Worm (Caenorhabditis elegans) whole organism, L3 larva: ENCODE results near the gene ttr-29.

ENCODE experiments used
- R02D3.7 ChIP-seq: fragments of 150-350 bp; optimal IDR thresholded peaks from 2 replicates; lab custom pipeline; 2014; ENCODE audit warnings: missing biosample characterization, missing genetic modification characterization
- ZK546.5 ChIP-seq: sonication (generic microtip); optimal IDR thresholded peaks from 2 replicates; lab custom pipeline; 2017; ENCODE audit warnings: missing biosample characterization, missing genetic modification characterization
- aly-2 ChIP-seq: fragments of 150-350 bp; optimal IDR thresholded peaks from 2 replicates; lab custom pipeline; 2014; ENCODE audit warnings: missing biosample characterization, missing genetic modification characterization
- ama-1 ChIP-seq: fragments of 150-350 bp; optimal IDR thresholded peaks from 2 replicates; lab custom pipeline; 2018
- ceh-16 ChIP-seq: sonication (generic microtip); optimal IDR thresholded peaks from 2 replicates; lab custom pipeline; 2017; ENCODE audit warnings: missing biosample characterization, missing genetic modification characterization
- ceh-28 ChIP-seq: fragments of 150-350 bp; optimal IDR thresholded peaks from 2 replicates; lab custom pipeline; 2014; ENCODE audit warnings: missing biosample characterization, missing genetic modification reagents, missing genetic modification characterization
- ceh-82 ChIP-seq: fragments of 150-350 bp; optimal IDR thresholded peaks from 2 replicates; lab custom pipeline; 2014; ENCODE audit warnings: missing biosample characterization, missing genetic modification characterization
- ceh-9 ChIP-seq: sonication (generic microtip); optimal IDR thresholded peaks from 2 replicates; lab custom pipeline; 2018; ENCODE audit warnings: missing biosample characterization, missing genetic modification characterization
- daf-12 ChIP-seq: fragments of 150-350 bp; optimal IDR thresholded peaks from 2 replicates; lab custom pipeline; 2014; ENCODE audit warnings: missing biosample characterization, missing genetic modification reagents, missing genetic modification characterization
- egl-27 ChIP-seq: sonication (generic microtip); optimal IDR thresholded peaks from 4 replicates; lab custom pipeline; 2017; ENCODE audit warnings: missing biosample characterization, missing genetic modification reagents, missing genetic modification characterization
- egl-5 ChIP-seq: fragments of 150-350 bp; optimal IDR thresholded peaks from 2 replicates; lab custom pipeline; 2017; ENCODE audit warnings: missing biosample characterization, missing genetic modification reagents, missing genetic modification characterization, inconsistent platforms
- elt-1 ChIP-seq: fragments of 150-350 bp; optimal IDR thresholded peaks from 2 replicates; lab custom pipeline; 2014; ENCODE audit warnings: missing biosample characterization, missing genetic modification characterization
- elt-2 ChIP-seq: sonication (generic microtip); optimal IDR thresholded peaks from 2 replicates; lab custom pipeline; 2016; ENCODE audit warnings: missing genetic modification reagents, mild to moderate bottlenecking, missing genetic modification characterization, missing compliant biosample characterization
- elt-3 ChIP-seq, 3 experiments: fragments of 150-350 bp in 1 of 3; sonication (generic microtip) in 2 of 3; optimal IDR thresholded peaks; 2 replicates in 2 of 3; 4 replicates in 1 of 3; lab custom pipeline; 2014 to 2017; ENCODE audit warnings: missing biosample characterization in 3 of 3, missing genetic modification characterization in 3 of 3
- eor-1 ChIP-seq, 2 experiments: fragments of 150-350 bp; optimal IDR thresholded peaks; 2 replicates each; lab custom pipeline; 2014 to 2018; ENCODE audit warnings: missing biosample characterization in 2 of 2, missing genetic modification characterization in 2 of 2
- fkh-10 ChIP-seq: sonication (generic microtip); optimal IDR thresholded peaks from 2 replicates; lab custom pipeline; 2017; ENCODE audit warnings: missing biosample characterization, missing genetic modification reagents, missing genetic modification characterization
- fkh-2 ChIP-seq: fragments of 150-350 bp; optimal IDR thresholded peaks from 2 replicates; lab custom pipeline; 2014; ENCODE audit warnings: missing biosample characterization, missing genetic modification reagents, missing genetic modification characterization
- fos-1 ChIP-seq: fragments of 150-350 bp; optimal IDR thresholded peaks from 2 replicates; lab custom pipeline; 2014; ENCODE audit warnings: missing biosample characterization, missing genetic modification characterization
- hmg-11 ChIP-seq: sonication (generic microtip); optimal IDR thresholded peaks from 2 replicates; lab custom pipeline; 2016; ENCODE audit warnings: missing genetic modification characterization, missing compliant biosample characterization
- jun-1 ChIP-seq: fragments of 150-350 bp; optimal IDR thresholded peaks from 2 replicates; lab custom pipeline; 2014; ENCODE audit warnings: missing biosample characterization, missing genetic modification reagents, missing genetic modification characterization
- lin-15B ChIP-seq: fragments of 150-350 bp; optimal IDR thresholded peaks from 2 replicates; lab custom pipeline; 2014; ENCODE audit warnings: missing biosample characterization, missing genetic modification characterization
- lin-39 ChIP-seq: fragments of 150-350 bp; optimal IDR thresholded peaks from 2 replicates; lab custom pipeline; 2018; ENCODE audit warnings: missing biosample characterization, missing genetic modification reagents, missing genetic modification characterization
- lsy-12 ChIP-seq: sonication (generic microtip); optimal IDR thresholded peaks from 2 replicates; lab custom pipeline; 2016; ENCODE audit warnings: mild to moderate bottlenecking, missing genetic modification characterization, missing compliant biosample characterization
- mdl-1 ChIP-seq: fragments of 150-350 bp; optimal IDR thresholded peaks from 2 replicates; lab custom pipeline; 2014; ENCODE audit warnings: missing biosample characterization, missing genetic modification characterization
- mml-1 ChIP-seq: fragments of 150-350 bp; sonication (generic microtip); optimal IDR thresholded peaks from 3 replicates; lab custom pipeline; 2014; ENCODE audit warnings: missing biosample characterization, missing genetic modification characterization
- nfya-1 ChIP-seq: sonication (generic microtip); optimal IDR thresholded peaks from 2 replicates; lab custom pipeline; 2017; ENCODE audit warnings: missing genetic modification characterization, mild to moderate bottlenecking, missing compliant biosample characterization, antibody characterized with exemption, moderate library complexity; ENCODE audit not compliant: insufficient read depth
- nhr-11 ChIP-seq: fragments of 150-350 bp; optimal IDR thresholded peaks from 2 replicates; lab custom pipeline; 2014; ENCODE audit warnings: missing biosample characterization, missing genetic modification characterization
- nhr-12 ChIP-seq: fragments of 150-350 bp; optimal IDR thresholded peaks from 2 replicates; lab custom pipeline; 2014; ENCODE audit warnings: missing biosample characterization, missing genetic modification characterization
- nhr-23 ChIP-seq: fragments of 150-350 bp; optimal IDR thresholded peaks from 2 replicates; lab custom pipeline; 2014; ENCODE audit warnings: missing biosample characterization, missing genetic modification reagents, missing genetic modification characterization
- nhr-237 ChIP-seq: fragments of 150-350 bp; optimal IDR thresholded peaks from 2 replicates; lab custom pipeline; 2014; ENCODE audit warnings: missing biosample characterization, missing genetic modification characterization
- nhr-25 ChIP-seq: sonication (generic microtip); optimal IDR thresholded peaks from 2 replicates; lab custom pipeline; 2017; ENCODE audit warnings: missing biosample characterization, missing genetic modification characterization
- nhr-28 ChIP-seq: fragments of 150-350 bp; optimal IDR thresholded peaks from 2 replicates; lab custom pipeline; 2014; ENCODE audit warnings: missing biosample characterization, missing genetic modification characterization
- nhr-43 ChIP-seq: sonication (generic microtip); optimal IDR thresholded peaks from 2 replicates; lab custom pipeline; 2016; ENCODE audit warnings: mild to moderate bottlenecking, missing genetic modification characterization, missing compliant biosample characterization; ENCODE audit not compliant: poor library complexity, severe bottlenecking
- nhr-67 ChIP-seq: fragments of 150-350 bp; optimal IDR thresholded peaks from 2 replicates; lab custom pipeline; 2014; ENCODE audit warnings: missing biosample characterization, missing genetic modification characterization
- nhr-76 ChIP-seq: fragments of 150-350 bp; sonication (generic microtip); optimal IDR thresholded peaks from 5 replicates; lab custom pipeline; 2014; ENCODE audit warnings: missing biosample characterization, missing genetic modification characterization
- nhr-77 ChIP-seq: fragments of 150-350 bp; optimal IDR thresholded peaks from 2 replicates; lab custom pipeline; 2014; ENCODE audit warnings: missing biosample characterization, missing genetic modification characterization
- pha-4 ChIP-seq: fragments of 150-350 bp; optimal IDR thresholded peaks from 2 replicates; lab custom pipeline; 2014; ENCODE audit warnings: missing biosample characterization, missing genetic modification reagents, missing genetic modification characterization
- pqm-1 ChIP-seq: fragments of 150-350 bp; optimal IDR thresholded peaks from 2 replicates; lab custom pipeline; 2017; ENCODE audit warnings: missing biosample characterization, missing genetic modification characterization, inconsistent platforms
- sea-2 ChIP-seq: fragments of 150-350 bp; sonication (generic microtip); optimal IDR thresholded peaks from 4 replicates; lab custom pipeline; 2014; ENCODE audit warnings: missing biosample characterization, missing genetic modification reagents, missing genetic modification characterization
- skn-1 ChIP-seq: fragments of 150-350 bp; optimal IDR thresholded peaks from 2 replicates; lab custom pipeline; 2014; ENCODE audit warnings: missing biosample characterization, missing genetic modification characterization
- snpc-4 ChIP-seq: fragments of 150-350 bp; optimal IDR thresholded peaks from 2 replicates; lab custom pipeline; 2014; ENCODE audit warnings: missing biosample characterization, missing genetic modification characterization
- tbx-2 ChIP-seq: sonication (generic microtip); optimal IDR thresholded peaks from 2 replicates; lab custom pipeline; 2016; ENCODE audit warnings: mild to moderate bottlenecking, missing genetic modification characterization, missing compliant biosample characterization
- unc-39 ChIP-seq: sonication (generic microtip); optimal IDR thresholded peaks from 4 replicates; lab custom pipeline; 2017; ENCODE audit warnings: missing biosample characterization, missing genetic modification characterization
- unc-62 ChIP-seq: fragments of 150-350 bp; sonication (generic microtip); optimal IDR thresholded peaks from 4 replicates; lab custom pipeline; 2014; ENCODE audit warnings: missing biosample characterization, missing genetic modification reagents, missing genetic modification characterization
- zag-1 ChIP-seq: fragments of 150-350 bp; optimal IDR thresholded peaks from 2 replicates; lab custom pipeline; 2014; ENCODE audit warnings: missing biosample characterization, missing genetic modification characterization
- ztf-11 ChIP-seq: fragments of 150-350 bp; optimal IDR thresholded peaks from 2 replicates; lab custom pipeline; 2014; ENCODE audit warnings: missing biosample characterization, missing genetic modification characterization
- ztf-4 ChIP-seq: fragments of 150-350 bp; optimal IDR thresholded peaks from 2 replicates; lab custom pipeline; 2014; ENCODE audit warnings: missing biosample characterization, missing genetic modification characterization

Gene ttr-29

DNA sequence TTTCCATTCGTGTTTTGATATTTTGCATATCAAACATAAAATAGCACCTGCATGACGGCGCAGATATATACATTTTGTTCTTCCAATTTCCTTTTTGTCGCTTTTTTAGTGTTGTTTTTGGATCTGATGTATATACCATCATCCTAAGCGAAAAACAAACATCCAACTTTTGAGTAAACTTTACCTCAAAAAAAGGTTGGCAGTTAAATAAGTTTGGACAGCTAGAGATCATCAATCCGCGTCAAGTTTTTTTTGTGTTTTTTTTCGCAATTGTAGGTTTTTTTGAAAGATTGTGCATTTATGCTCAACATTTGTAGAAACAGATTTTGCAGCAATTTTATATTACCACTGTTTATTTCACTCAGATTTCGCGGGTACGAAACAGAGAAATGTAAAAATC lies 34.9 kb downstream of the ttr-29 start, which contains the start of gene bus-19:
TSS of gene bus-19 (plus strand) at position 301 of the 400 bp plus-strand sequence.
- TF ChIP-seq nhr-77: no peak
- peak; percentile 41 for TF ChIP-seq pha-4

ce11 chrV:12870740-12871139 lies 35.9 kb downstream of the ttr-29 start:
- no peak for TF ChIP-seq nhr-67 (tag; lab: Kevin White, UChicago)
- peak; percentile 85 for TF ChIP-seq pha-4
- TF ChIP-seq, all 47 proteins: peak for 1

ce11 chrV:12869948-12870347 lies 36.7 kb downstream of the ttr-29 start, which contains the start of gene T07F10.3:
T07F10.3 (minus strand) TSS chrV:12870045.
- TF ChIP-seq mdl-1: no peak
- no peak for TF ChIP-seq nhr-67 (tag; lab: Kevin White, UChicago)
- TF ChIP-seq jun-1 (tag; lab: Kevin White, UChicago): peak; percentile 22
- TF ChIP-seq nfya-1 (tag; lab: Kevin White, UChicago): peak; percentile 85
- peak; percentile 94 for TF ChIP-seq pha-4
- TF ChIP-seq fkh-2 (tag; lab: Kevin White, UChicago): no peak
- no peak for TF ChIP-seq elt-3 (tag; optimal IDR thresholded peaks at IDR 0.05; lab: Kevin White, UChicago)
- peak; percentile 74 for TF ChIP-seq nhr-25 (tag; lab: Kevin White, UChicago)
- TF ChIP-seq sea-2 (GFP tag; lab: Kevin White, UChicago): no peak
- TF ChIP-seq fkh-10 (GFP tag; lab: Kevin White, UChicago): no peak
- TF ChIP-seq daf-12 (tag; lab: Kevin White, UChicago): no peak
- TF ChIP-seq ceh-82: peak; percentile 60
- no peak for TF ChIP-seq aly-2
- no peak for TF ChIP-seq nhr-77
- no peak for TF ChIP-seq nhr-11 (tag; lab: Kevin White, UChicago)
- no peak for TF ChIP-seq nhr-12
- no peak for TF ChIP-seq unc-62 (GFP tag; lab: Kevin White, UChicago)
- TF ChIP-seq ceh-28 (tag; lab: Kevin White, UChicago): peak; percentile 31
- TF ChIP-seq nhr-76 (tag; lab: Kevin White, UChicago): no peak
- TF ChIP-seq egl-27 (tag; lab: Kevin White, UChicago): no peak
- no peak for TF ChIP-seq nhr-28 (tag; lab: Kevin White, UChicago)
- TF ChIP-seq unc-39 (tag; lab: Kevin White, UChicago): no peak
- TF ChIP-seq nhr-237 (tag; lab: Kevin White, UChicago): no peak
- TF ChIP-seq mml-1 (tag; lab: Kevin White, UChicago): no peak
- TF ChIP-seq ztf-4 (tag; lab: Kevin White, UChicago): no peak
- TF ChIP-seq lin-15B (tag; lab: Kevin White, UChicago): peak; percentile 84
- no peak for TF ChIP-seq egl-5 (tag; lab: Kevin White, UChicago)
- TF ChIP-seq zag-1 (tag; lab: Kevin White, UChicago): no peak
- no peak for TF ChIP-seq fos-1 (tag; lab: Kevin White, UChicago)
- TF ChIP-seq skn-1 (tag; lab: Kevin White, UChicago): no peak
- TF ChIP-seq ZK546.5 (tag; lab: Kevin White, UChicago): no peak
- TF ChIP-seq pqm-1 (tag; lab: Kevin White, UChicago): peak; percentile 57
- peak; percentile 94 for TF ChIP-seq nhr-23 (tag; lab: Kevin White, UChicago)
- TF ChIP-seq elt-1 (tag; lab: Kevin White, UChicago): no peak
- peak; percentile 66 for TF ChIP-seq hmg-11 (tag; lab: Kevin White, UChicago)
- TF ChIP-seq tbx-2 (tag; lab: Kevin White, UChicago): peak; percentile 43
- TF ChIP-seq R02D3.7 (tag; lab: Kevin White, UChicago): peak; percentile 74
- TF ChIP-seq lin-39 (tag; lab: Kevin White, UChicago): peak; percentile 18
- TF ChIP-seq lsy-12 (tag; lab: Kevin White, UChicago): peak; percentile 89
- no peak for TF ChIP-seq eor-1 (tag; optimal IDR thresholded peaks at IDR 0.05; lab: Kevin White, UChicago)
- no peak for TF ChIP-seq ama-1 (lab: Kevin White, UChicago)
- TF ChIP-seq snpc-4 (tag; lab: Kevin White, UChicago): no peak
- peak; percentile 57 for TF ChIP-seq elt-2 (tag; lab: Kevin White, UChicago)
- no peak for TF ChIP-seq ztf-11 (tag; lab: Kevin White, UChicago)
- no peak for TF ChIP-seq ceh-9 (tag; lab: Kevin White, UChicago)
- TF ChIP-seq nhr-43 (tag; lab: Kevin White, UChicago): peak; percentile 97
- TF ChIP-seq ceh-16: no peak
